Worm (Caenorhabditis elegans) whole organism, young adult: ENCODE data around the gene hizr-1.

Experiments used
- C06A6.2 ChIP-seq: fragments of 200-800 bp; sonication (Bioruptor generic); conservative IDR thresholded peaks from 2 replicates; pipeline ENCODE4 v1.3.6; 2022; ENCODE audit warnings: missing genetic modification characterization, missing compliant biosample characterization
- C17E4.6 ChIP-seq: fragments of 200-800 bp; sonication (Bioruptor generic); IDR thresholded peaks from 2 replicates; pipeline ENCODE4 v1.3.6; 2022; ENCODE audit warnings: missing genetic modification reagents, missing genetic modification characterization, missing compliant biosample characterization
- D2030.7 ChIP-seq: fragments of 200-800 bp; sonication (Bioruptor generic); IDR thresholded peaks from 2 replicates; pipeline ENCODE4 v1.3.6; 2022; ENCODE audit warnings: missing genetic modification reagents, missing genetic modification characterization, missing compliant biosample characterization
- F52B5.7 ChIP-seq: sonication (generic microtip); optimal IDR thresholded peaks from 2 replicates; lab custom pipeline; 2016; ENCODE audit warnings: mild to moderate bottlenecking, missing genetic modification characterization, missing compliant biosample characterization
- K11D2.4 ChIP-seq: fragments of 200-800 bp; sonication (Bioruptor generic); IDR thresholded peaks from 2 replicates; pipeline ENCODE4 v1.3.6; 2022; ENCODE audit warnings: missing genetic modification reagents, missing genetic modification characterization, missing compliant biosample characterization
- K12H6.12 ChIP-seq: fragments of 200-800 bp; sonication (Bioruptor generic); optimal IDR thresholded peaks from 2 replicates; lab custom pipeline; 2018; ENCODE audit warnings: mild to moderate bottlenecking, missing genetic modification characterization, missing compliant biosample characterization
- T07F8.4 ChIP-seq: sonication (generic microtip); optimal IDR thresholded peaks from 2 replicates; lab custom pipeline; 2016; ENCODE audit warnings: mild to moderate bottlenecking, missing genetic modification characterization, moderate library complexity, missing compliant biosample characterization
- ZK185.1 ChIP-seq: sonication (generic microtip); optimal IDR thresholded peaks from 2 replicates; lab custom pipeline; 2016; ENCODE audit warnings: mild to moderate bottlenecking, missing genetic modification characterization, missing compliant biosample characterization; ENCODE audit not compliant: poor library complexity, severe bottlenecking
- akir-1 ChIP-seq: fragments of 200-800 bp; sonication (Bioruptor generic); optimal IDR thresholded peaks from 2 replicates; lab custom pipeline; 2018; ENCODE audit warnings: mild to moderate bottlenecking, missing genetic modification characterization, moderate library complexity, missing compliant biosample characterization
- ama-1 ChIP-seq, 3 experiments: fragments of 150-350 bp in 1 of 3; sonication (generic microtip) in 2 of 3; optimal IDR thresholded peaks; 2 replicates each; lab custom pipeline; 2014 to 2018; ENCODE audit warnings: missing biosample characterization in 2 of 3, missing genetic modification characterization in 2 of 3, missing genetic modification reagents in 2 of 3
- atf-7 ChIP-seq: sonication (generic microtip); optimal IDR thresholded peaks from 2 replicates; lab custom pipeline; 2017; ENCODE audit warnings: mild to moderate bottlenecking, missing genetic modification characterization, missing compliant biosample characterization
- cebp-2 ChIP-seq: fragments of 200-800 bp; sonication (Bioruptor generic); IDR thresholded peaks from 2 replicates; pipeline ENCODE4 v1.3.6; 2022; ENCODE audit warnings: missing genetic modification characterization, missing compliant biosample characterization
- dpl-1 ChIP-seq: fragments of 150-350 bp; optimal IDR thresholded peaks from 2 replicates; lab custom pipeline; 2014; ENCODE audit warnings: missing biosample characterization, missing genetic modification reagents, missing genetic modification characterization
- fkh-3 ChIP-seq: sonication (generic microtip); optimal IDR thresholded peaks from 2 replicates; lab custom pipeline; 2016; ENCODE audit warnings: mild to moderate bottlenecking, missing genetic modification characterization, missing compliant biosample characterization
- gei-17 ChIP-seq: fragments of 200-800 bp; sonication (Bioruptor generic); optimal IDR thresholded peaks from 2 replicates; lab custom pipeline; 2018; ENCODE audit warnings: mild to moderate bottlenecking, missing genetic modification characterization, missing compliant biosample characterization
- let-607 ChIP-seq, 2 experiments: fragments of 200-800 bp in 1 of 2; sonication (Bioruptor generic) in 1 of 2; sonication (generic microtip) in 1 of 2; optimal IDR thresholded peaks; 2 replicates each; lab custom pipeline; 2016 to 2018; ENCODE audit warnings: mild to moderate bottlenecking in 2 of 2, missing compliant biosample characterization in 2 of 2, missing genetic modification characterization in 2 of 2, moderate library complexity in 2 of 2, missing genotype in 1 of 2
- lin-40 ChIP-seq: sonication (generic microtip); optimal IDR thresholded peaks from 2 replicates; lab custom pipeline; 2016; ENCODE audit warnings: missing genetic modification characterization, mild to moderate bottlenecking, missing compliant biosample characterization, missing genotype, missing genetic modification reagents
- lin-54 ChIP-seq: fragments of 200-800 bp; sonication (Bioruptor generic); optimal IDR thresholded peaks from 2 replicates; lab custom pipeline; 2018; ENCODE audit warnings: mild to moderate bottlenecking, missing genetic modification characterization, missing compliant biosample characterization
- nfya-2 ChIP-seq: fragments of 200-800 bp; sonication (Bioruptor generic); IDR thresholded peaks from 2 replicates; pipeline ENCODE4 v1.3.6; 2022; ENCODE audit warnings: missing genetic modification reagents, missing genetic modification characterization, missing compliant biosample characterization
- nfyb-1 ChIP-seq: fragments of 200-800 bp; sonication (Bioruptor generic); IDR thresholded peaks from 2 replicates; pipeline ENCODE4 v1.3.6; 2022; ENCODE audit warnings: missing genetic modification reagents, missing genetic modification characterization, missing compliant biosample characterization
- nhr-80 ChIP-seq: sonication (generic microtip); optimal IDR thresholded peaks from 2 replicates; lab custom pipeline; 2016; ENCODE audit warnings: missing genetic modification characterization, missing compliant biosample characterization
- pha-4 ChIP-seq: fragments of 150-350 bp; sonication (generic microtip); optimal IDR thresholded peaks from 2 replicates; lab custom pipeline; 2014; ENCODE audit warnings: missing biosample characterization, missing genetic modification reagents, missing genetic modification characterization
- snpc-1.1 ChIP-seq: sonication (generic microtip); optimal IDR thresholded peaks from 2 replicates; lab custom pipeline; 2017; ENCODE audit warnings: missing genetic modification characterization, mild to moderate bottlenecking, missing compliant biosample characterization, antibody characterized with exemption, moderate library complexity, missing genotype, missing genetic modification reagents; ENCODE audit not compliant: insufficient read depth
- snpc-1.3 ChIP-seq: sonication (generic microtip); optimal IDR thresholded peaks from 2 replicates; lab custom pipeline; 2017; ENCODE audit warnings: missing genetic modification characterization, mild to moderate bottlenecking, missing compliant biosample characterization, antibody characterized with exemption, moderate library complexity, missing genotype, missing genetic modification reagents; ENCODE audit not compliant: insufficient read depth
- somi-1 ChIP-seq: fragments of 200-800 bp; sonication (Bioruptor generic); optimal IDR thresholded peaks from 2 replicates; lab custom pipeline; 2018; ENCODE audit warnings: mild to moderate bottlenecking, missing genetic modification characterization, missing compliant biosample characterization
- sptf-2 ChIP-seq: fragments of 200-800 bp; sonication (Bioruptor generic); optimal IDR thresholded peaks from 2 replicates; lab custom pipeline; 2018; ENCODE audit warnings: mild to moderate bottlenecking, missing genetic modification characterization, missing compliant biosample characterization
- tlf-1 ChIP-seq: fragments of 200-800 bp; sonication (Bioruptor generic); optimal IDR thresholded peaks from 2 replicates; lab custom pipeline; 2018; ENCODE audit warnings: mild to moderate bottlenecking, missing genetic modification characterization, missing compliant biosample characterization
- unc-130 ChIP-seq: sonication (generic microtip); optimal IDR thresholded peaks from 2 replicates; lab custom pipeline; 2016; ENCODE audit warnings: missing genetic modification reagents, missing genetic modification characterization, missing compliant biosample characterization
- unc-62 ChIP-seq: fragments of 150-350 bp; optimal IDR thresholded peaks from 2 replicates; lab custom pipeline; 2014; ENCODE audit warnings: missing biosample characterization, missing genetic modification reagents, missing genetic modification characterization
- zfh-2 ChIP-seq: fragments of 200-800 bp; sonication (Bioruptor generic); conservative IDR thresholded peaks from 2 replicates; pipeline ENCODE4 v1.3.6; 2022; ENCODE audit warnings: missing genetic modification reagents, missing genetic modification characterization, missing compliant biosample characterization
- ztf-6 ChIP-seq: fragments of 200-800 bp; sonication (Bioruptor generic); IDR thresholded peaks from 2 replicates; pipeline ENCODE4 v1.3.6; 2022; ENCODE audit warnings: missing genetic modification reagents, missing genetic modification characterization, missing compliant biosample characterization

hizr-1 gene

ce11 chrX:11367640-11368039, 49.6 kb downstream of the hizr-1 start:
- TF ChIP-seq snpc-1.1 (no peak), unc-62 (GFP tag; lab: Kevin White, UChicago) (no peak)

- TF ChIP-seq nfya-2 (GFP tag; lab: Robert Waterston, UW) (no peak), C17E4.6 (GFP tag; lab: Robert Waterston, UW) (no peak), atf-7 (no peak), ama-1 (optimal IDR thresholded peaks at IDR 0.05; lab: Kevin White, UChicago) (no peak), ama-1 (GFP tag; optimal IDR thresholded peaks at IDR 0.05; lab: Kevin White, UChicago) (no peak), F52B5.7 (tag; lab: Kevin White, UChicago) (no peak), akir-1 (GFP tag; lab: Kevin White, UChicago) (no peak), pha-4 (tag; lab: Kevin White, UChicago) (no peak), fkh-3 (no peak), D2030.7 (GFP tag; lab: Robert Waterston, UW) (no peak), ztf-6 (GFP tag; lab: Robert Waterston, UW) (no peak), T07F8.4 (tag; lab: Kevin White, UChicago) (no peak), tlf-1 (GFP tag; lab: Kevin White, UChicago) (no peak), dpl-1 (GFP tag; lab: Kevin White, UChicago) (no peak), somi-1 (GFP tag; lab: Kevin White, UChicago) (no peak), unc-130 (GFP tag; lab: Kevin White, UChicago) (no peak), cebp-2 (no peak), gei-17 (GFP tag; lab: Kevin White, UChicago) (no peak)
These were observed 50.3 kb downstream of the hizr-1 start, which contains the start of gene ttyh-1 for ce11 chrX:11368417-11368816. TSS of gene ttyh-1 (plus strand) at chrX:11368717.

ce11 chrX:11368845-11369244, 50.8 kb downstream of the hizr-1 start:
- TF ChIP-seq nfyb-1 (GFP tag; lab: Robert Waterston, UW) (no peak), snpc-1.1 (no peak), sptf-2 (GFP tag; lab: Kevin White, UChicago) (no peak), lin-40 (tag; lab: Kevin White, UChicago) (no peak), K12H6.12 (tag; lab: Kevin White, UChicago) (no peak), zfh-2 (no peak), lin-54 (GFP tag; lab: Kevin White, UChicago) (no peak), C06A6.2 (GFP tag; lab: Robert Waterston, UW) (no peak), snpc-1.3 (tag; lab: Kevin White, UChicago) (no peak), ZK185.1 (tag; lab: Kevin White, UChicago) (no peak)

- TF ChIP-seq let-607 (tag; optimal IDR thresholded peaks at IDR 0.05; lab: Kevin White, UChicago) = peak in 1 of 2 experiments; percentile 39
- peak; percentile 55 for TF ChIP-seq nhr-80 (tag; lab: Kevin White, UChicago)
- TF ChIP-seq K11D2.4 (GFP tag; lab: Robert Waterston, UW) = no peak
- TF ChIP-seq, all 124 proteins: peak for 2
These were observed 52.0 kb downstream of the hizr-1 start for ce11 chrX:11370090-11370489.
